Worm (Caenorhabditis elegans): ENCODE data around the gene M02G9.4.

DNA sequence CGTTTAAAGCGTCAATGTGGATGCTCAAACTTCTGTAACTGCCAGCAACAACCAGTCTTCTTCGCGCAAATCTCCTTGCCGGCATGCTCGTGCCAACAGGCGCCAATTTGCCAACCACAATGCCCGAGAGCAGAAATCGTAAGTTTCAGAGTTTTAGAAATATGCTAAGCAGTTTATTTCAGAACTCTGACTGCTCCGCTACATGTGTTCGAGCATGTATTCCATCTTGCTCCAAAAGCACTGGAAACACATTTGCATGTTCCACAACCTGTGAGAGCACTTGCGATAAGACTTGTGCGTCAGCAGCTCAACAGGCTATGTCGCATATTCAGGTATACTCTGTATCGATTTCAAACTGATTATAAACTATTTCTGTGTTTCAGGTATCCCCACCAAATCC is 12.6 kb downstream of the M02G9.4 start:
- TF ChIP-seq nhr-77 (tag; optimal IDR thresholded peaks at IDR 0.05): no peak
- no peak for TF ChIP-seq unc-62 (GFP tag; optimal IDR thresholded peaks at IDR 0.05)
- no peak for TF ChIP-seq tbx-2 (tag; optimal IDR thresholded peaks at IDR 0.05)
- TF ChIP-seq nhr-12 (tag; optimal IDR thresholded peaks at IDR 0.05): no peak
- no peak for TF ChIP-seq elt-3 (tag; optimal IDR thresholded peaks at IDR 0.05)
- no peak for TF ChIP-seq ztf-11 (tag; optimal IDR thresholded peaks at IDR 0.05)
- TF ChIP-seq elt-1 (tag; optimal IDR thresholded peaks at IDR 0.05): no peak
- TF ChIP-seq nhr-28 (tag; optimal IDR thresholded peaks at IDR 0.05): no peak
- TF ChIP-seq nhr-237 (tag; optimal IDR thresholded peaks at IDR 0.05): no peak
- TF ChIP-seq sea-2 (GFP tag; optimal IDR thresholded peaks at IDR 0.05): no peak
- no peak for TF ChIP-seq eor-1 (tag; optimal IDR thresholded peaks at IDR 0.05)
- no peak for TF ChIP-seq jun-1 (tag; optimal IDR thresholded peaks at IDR 0.05)
- no peak for TF ChIP-seq fkh-10 (GFP tag; optimal IDR thresholded peaks at IDR 0.05)
